Worm (Caenorhabditis elegans): ENCODE data around the gene R02F2.1.

ce11 chrIII:5554884-5555500 lies 53.3 kb downstream of the R02F2.1 start, which contains the start of the genes nmad-1 and hach-1:
- TF ChIP-seq ama-1 (optimal IDR thresholded peaks at IDR 0.05) (no peak), B0310.2 (tag; optimal IDR thresholded peaks at IDR 0.05) (peak; percentile 84), tbx-37 (GFP tag; conservative IDR thresholded peaks at IDR 0.05) (peak; percentile 89)

All from whole organism, early embryonic.